Fruit fly (Drosophila melanogaster): ENCODE results near the gene BigH1.

BigH1 gene

DNA sequence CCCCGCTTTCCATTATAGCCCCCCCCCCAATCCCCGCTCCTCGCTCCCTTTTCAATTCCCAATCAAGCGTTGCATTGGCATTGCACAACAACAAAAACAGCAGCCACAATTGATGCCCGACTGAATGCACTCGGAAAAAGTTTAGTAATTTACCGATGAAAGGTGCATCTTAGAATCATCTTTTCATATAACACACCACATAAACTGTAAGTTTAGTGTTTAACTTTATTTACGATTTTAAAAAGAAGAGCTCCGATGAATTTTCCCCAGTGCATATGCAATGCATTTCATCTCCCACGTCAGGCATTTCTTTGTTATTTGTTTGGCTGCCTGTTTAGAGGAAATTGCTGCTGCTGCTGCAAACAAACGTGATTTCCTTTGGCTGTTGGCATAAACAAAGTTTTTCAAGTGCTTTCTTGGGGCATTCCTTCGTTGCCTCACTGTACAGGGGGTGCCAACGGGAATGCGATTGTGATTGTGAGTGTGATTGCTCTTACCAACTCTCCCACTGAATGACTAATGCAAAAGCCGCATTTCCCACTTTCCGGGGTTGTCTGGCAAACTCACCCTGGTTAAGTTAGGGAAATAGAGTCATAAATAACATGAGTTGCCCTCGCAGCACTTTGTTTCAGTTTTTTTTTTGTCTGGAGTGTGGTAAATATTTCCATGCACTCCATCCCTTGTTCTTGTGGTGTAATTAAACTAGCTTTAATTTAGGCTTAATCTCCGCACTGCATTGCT lies 29.1 kb downstream of the BigH1 start (continued):
- TF ChIP-seq GATAe (GFP tag; conservative IDR thresholded peaks at IDR 0.05) (no peak), CG9609 (GFP tag; optimal IDR thresholded peaks at IDR 0.05) (peak; percentile 28), exex (tag; optimal IDR thresholded peaks at IDR 0.05) (no peak), CG32767 (GFP tag; IDR thresholded peaks at IDR 0.05) (peak; percentile 46; the same call in 1 of the 2 replicates), sima (GFP tag; optimal IDR thresholded peaks at IDR 0.05) (no peak), Mes4 (GFP tag; optimal IDR thresholded peaks at IDR 0.05) (peak; percentile 10), ranshi (GFP tag; IDR thresholded peaks at IDR 0.05) (peak; percentile 69; the same call in 1 of the 2 replicates), abd-A (tag; optimal IDR thresholded peaks at IDR 0.05) (no peak), CG7271 (tag; optimal IDR thresholded peaks at IDR 0.05) (peak; percentile 2), Lim3 (GFP tag; IDR thresholded peaks at IDR 0.05) (no peak), CG10979 (tag; optimal IDR thresholded peaks at IDR 0.05) (peak; percentile 89), Six4 (GFP tag; optimal IDR thresholded peaks at IDR 0.05) (peak; percentile 51), caup (GFP tag; optimal IDR thresholded peaks at IDR 0.05; ENCODE audit: severe bottlenecking) (no peak), mld (GFP tag; IDR thresholded peaks at IDR 0.05; ENCODE audit: partially characterized antibody) (no peak), lmd (GFP tag; IDR thresholded peaks at IDR 0.05) (peak; percentile 61; the same call in 1 of the 2 replicates), CG12219 (GFP tag; optimal IDR thresholded peaks at IDR 0.05) (peak; percentile 67), CG6254 (GFP tag; optimal IDR thresholded peaks at IDR 0.05) (peak; percentile 82), hkb (optimal IDR thresholded peaks at IDR 0.05) (no peak), hkb (GFP tag; IDR thresholded peaks at IDR 0.05) (peak; percentile 56; the same call in 1 of the 2 replicates), CG2199 (GFP tag; IDR thresholded peaks at IDR 0.05) (peak; percentile 78; the same call in 2 of the 3 replicates), eve (GFP tag; optimal IDR thresholded peaks at IDR 0.05) (peak in 1 of 2 experiments; percentile 42), H15 (GFP tag; IDR thresholded peaks at IDR 0.05) (peak; percentile 55; the same call in 2 of the 3 replicates), CTCF (GFP tag; optimal IDR thresholded peaks at IDR 0.05) (peak; percentile 6), br (optimal IDR thresholded peaks at IDR 0.05) (no peak), Trl (optimal IDR thresholded peaks at IDR 0.05) (no peak), Trl (GFP tag; optimal IDR thresholded peaks at IDR 0.05) (peak; percentile 54), gce (GFP tag; IDR thresholded peaks at IDR 0.05) (peak; percentile 64; the same call in 2 of the 3 replicates), CG31224 (GFP tag; IDR thresholded peaks at IDR 0.05) (no peak), Dref (GFP tag; IDR thresholded peaks at IDR 0.05) (no peak), Dll (GFP tag; IDR thresholded peaks at IDR 0.05; ENCODE audit: partially characterized antibody) (no peak), CG7357 (GFP tag; IDR thresholded peaks at IDR 0.05) (peak; percentile 58; the same call in 1 of the 3 replicates), CG15601 (tag; optimal IDR thresholded peaks at IDR 0.05) (peak; percentile 83), gsb-n (tag; optimal IDR thresholded peaks at IDR 0.05) (peak; percentile 82), TFAM (GFP tag; optimal IDR thresholded peaks at IDR 0.05) (peak; percentile 14), CG13624 (GFP tag; optimal IDR thresholded peaks at IDR 0.05) (no peak), jing (GFP tag; optimal IDR thresholded peaks at IDR 0.05) (peak; percentile 48), CG43689 (GFP tag; IDR thresholded peaks at IDR 0.05) (no peak), tin (GFP tag; optimal IDR thresholded peaks at IDR 0.05) (peak; percentile 70), CG9727 (GFP tag; optimal IDR thresholded peaks at IDR 0.05) (peak; percentile 75), CG3995 (GFP tag; optimal IDR thresholded peaks at IDR 0.05) (no peak), Taf1 (GFP tag; IDR thresholded peaks at IDR 0.05) (no peak), CG7963 (GFP tag; IDR thresholded peaks at IDR 0.05; ENCODE audit: partially characterized antibody) (no peak), phol (tag; optimal IDR thresholded peaks at IDR 0.05) (peak; percentile 82), CG12236 (GFP tag; optimal IDR thresholded peaks at IDR 0.05) (peak; percentile 29), dm (GFP tag; optimal IDR thresholded peaks at IDR 0.05) (peak; percentile 7), unpg (GFP tag; optimal IDR thresholded peaks at IDR 0.05) (peak; percentile 72), Meics (GFP tag; optimal IDR thresholded peaks at IDR 0.05) (no peak), maf-S (GFP tag; optimal IDR thresholded peaks at IDR 0.05) (no peak), CG32772 (GFP tag; IDR thresholded peaks at IDR 0.05) (peak; percentile 55; the same call in 1 of the 2 replicates), CG12744 (GFP tag; optimal IDR thresholded peaks at IDR 0.05) (no peak), Dp (GFP tag; optimal IDR thresholded peaks at IDR 0.05) (no peak)

All from whole organism, embryonic.